Fruit fly (Drosophila melanogaster) whole organism, wandering third instar larva: ENCODE results near the gene Noc2.
A peak's percentile ranks its signal among the peaks of the same experiment; 100 is the strongest.

Experiments used
- CrebA ChIP-seq: fragments of 200-800 bp; sonication (Bioruptor generic); optimal IDR thresholded peaks from 2 replicates; lab custom pipeline; 2016; ENCODE audit warnings: missing biosample characterization, mild to moderate bottlenecking, missing genetic modification characterization, borderline replicate concordance
- Dfd ChIP-seq: fragments of >200 bp; optimal IDR thresholded peaks from 2 replicates; lab custom pipeline; 2017; ENCODE audit warnings: missing biosample characterization, missing genetic modification characterization
- HLH106 ChIP-seq: fragments of 200-800 bp; optimal IDR thresholded peaks from 3 replicates; lab custom pipeline; 2019; ENCODE audit warnings: missing biosample characterization, mild to moderate bottlenecking, missing genetic modification characterization, moderate library complexity
- brk ChIP-seq: fragments of 200-800 bp; sonication (Bioruptor generic); optimal IDR thresholded peaks from 2 replicates; lab custom pipeline; 2016; ENCODE audit warnings: missing biosample characterization, mild to moderate bottlenecking, missing genetic modification characterization
- h ChIP-seq: fragments of 200-800 bp; sonication (Bioruptor generic); optimal IDR thresholded peaks from 3 replicates; lab custom pipeline; 2016; ENCODE audit warnings: missing biosample characterization, mild to moderate bottlenecking, missing genetic modification characterization
- jim ChIP-seq: fragments of 175-275, 200-325 bp; sonication (Bioruptor generic); optimal IDR thresholded peaks from 2 replicates; lab custom pipeline; 2016; ENCODE audit warnings: missing biosample characterization, mild to moderate bottlenecking, missing genetic modification characterization
- lola ChIP-seq: fragments of >200 bp; optimal IDR thresholded peaks from 2 replicates; lab custom pipeline; 2017; ENCODE audit warnings: missing biosample characterization, missing genetic modification characterization
- pan ChIP-seq: fragments of >200 bp; optimal IDR thresholded peaks from 2 replicates; lab custom pipeline; 2017
- psq ChIP-seq: fragments of 200-800 bp; sonication (Bioruptor generic); optimal IDR thresholded peaks from 3 replicates; lab custom pipeline; 2017; ENCODE audit warnings: missing biosample characterization, mild to moderate bottlenecking, missing genetic modification characterization, moderate library complexity
- sv ChIP-seq: fragments of 200-800 bp; sonication (Bioruptor generic); optimal IDR thresholded peaks from 3 replicates; lab custom pipeline; 2016; ENCODE audit warnings: missing biosample characterization, missing genetic modification characterization
- usp ChIP-seq: fragments of >200 bp; optimal IDR thresholded peaks from 2 replicates; lab custom pipeline; 2017; ENCODE audit warnings: missing biosample characterization, missing genetic modification characterization

DNA sequence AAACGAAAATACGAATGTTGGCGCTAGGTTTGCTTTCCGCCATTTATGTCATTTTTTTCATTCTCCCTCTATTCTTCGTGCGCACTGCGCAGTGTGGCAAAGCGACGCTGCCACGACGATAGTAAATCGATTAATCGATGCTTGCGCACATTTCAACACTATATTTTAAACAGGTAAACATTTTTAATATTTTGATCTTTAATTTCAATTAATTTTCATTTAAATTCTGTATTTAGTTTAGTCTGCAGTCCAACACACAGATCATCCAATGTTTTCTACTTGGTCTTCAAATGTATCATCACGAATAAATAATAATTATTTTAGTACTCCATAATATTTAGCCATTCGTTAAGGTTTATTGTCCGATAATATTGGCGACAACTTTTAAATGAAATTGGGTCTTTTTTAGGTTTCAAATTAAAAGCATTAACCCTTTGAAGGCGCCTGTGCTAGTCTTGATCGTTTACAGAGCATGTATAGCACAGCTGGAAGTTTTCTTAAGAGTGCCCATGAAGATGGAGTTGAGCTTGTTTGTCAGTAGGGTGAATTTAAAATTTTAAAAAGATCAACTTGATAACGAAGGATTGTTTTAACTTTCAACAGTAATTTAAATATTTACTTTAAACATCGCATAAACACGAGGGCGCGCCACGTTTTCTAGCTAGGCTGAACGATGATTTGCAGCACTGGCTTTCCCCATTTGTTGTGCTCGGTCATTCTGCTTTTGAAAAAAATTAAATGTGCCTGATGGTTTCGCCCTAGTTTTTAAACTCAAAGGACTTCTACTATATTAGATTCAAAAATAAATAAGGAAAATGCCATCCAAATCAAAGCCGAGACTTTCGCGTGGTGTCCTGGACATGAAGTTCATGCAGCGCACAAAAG lies 7.0 kb upstream of the Noc2 start, which contains the start of the genes Mpp6 and E2f2:
- no peak for TF ChIP-seq h
- peak; percentile 92 for TF ChIP-seq psq
- no peak for TF ChIP-seq CrebA (GFP tag; lab: Kevin White, UChicago)
- TF ChIP-seq usp = no peak
- TF ChIP-seq lola (GFP tag; lab: Kevin White, UChicago) = no peak
- TF ChIP-seq pan = no peak
- TF ChIP-seq brk = no peak
- peak; percentile 45 for TF ChIP-seq HLH106
- TF ChIP-seq Dfd (GFP tag; lab: Kevin White, UChicago) = no peak
- no peak for TF ChIP-seq sv (GFP tag; lab: Kevin White, UChicago)
- no peak for TF ChIP-seq jim
